Fruit fly (Drosophila melanogaster) ovary, adult (tissue): ENCODE results near the gene mib2.

Source experiments
- CG17801 ChIP-seq: fragments of 200-800 bp; optimal IDR thresholded peaks from 2 replicates; lab custom pipeline; 2019; ENCODE audit warnings: missing biosample characterization, mild to moderate bottlenecking, missing genetic modification characterization, moderate library complexity; ENCODE audit not compliant: partially characterized antibody

Gene mib2

dm6 chr2L:19034213-19034929, at the start of gene mib2, which contains the start of gene CG31800:
mib2 (plus strand) TSS chr2L:19034444.
CG31800 (minus strand) TSS chr2L:19034576.
- TF ChIP-seq CG17801 (GFP tag; lab: Kevin White, UChicago), result peak; percentile 11

dm6 chr2L:18985201-18986124, 48.8 kb upstream of the mib2 start:
- no peak for TF ChIP-seq CG17801 (GFP tag; lab: Kevin White, UChicago)

- TF ChIP-seq CG17801 (GFP tag; lab: Kevin White, UChicago), result no peak
Measured at dm6 chr2L:18986125-18986498, 48.1 kb upstream of the mib2 start.

dm6 chr2L:18987078-18987895, 47.0 kb upstream of the mib2 start, which contains the start of the genes Swip-1 and EMC5:
Swip-1 (minus strand) TSS chr2L:18987280.
EMC5 (plus strand) TSS chr2L:18987707.
- peak; percentile 43 for TF ChIP-seq CG17801 (GFP tag; lab: Kevin White, UChicago)

dm6 chr2L:18990133-18990532, 44.1 kb upstream of the mib2 start, which contains the start of gene CG15170:
CG15170 (minus strand) TSS chr2L:18990233.
- TF ChIP-seq CG17801 (GFP tag; lab: Kevin White, UChicago), result no peak

dm6 chr2L:18990720-18991119, 43.5 kb upstream of the mib2 start, which contains the start of gene CG15169:
CG15169 (plus strand) TSS chr2L:18991020.
- no peak for TF ChIP-seq CG17801 (GFP tag; lab: Kevin White, UChicago)

dm6 chr2L:18992196-18992595, 42.0 kb upstream of the mib2 start, which contains the start of gene CG46465:
CG46465 (plus strand) TSS chr2L:18992496.
- no peak for TF ChIP-seq CG17801 (GFP tag; lab: Kevin White, UChicago)

dm6 chr2L:18995660-18996417, 38.4 kb upstream of the mib2 start, which contains the start of gene CG10650:
CG10650 (minus strand) TSS chr2L:18995934.
- no peak for TF ChIP-seq CG17801 (GFP tag; lab: Kevin White, UChicago)

dm6 chr2L:18997148-18997547, 37.1 kb upstream of the mib2 start, which contains the start of gene CG31792:
CG31792 (plus strand) TSS chr2L:18997448.
- TF ChIP-seq CG17801 (GFP tag; lab: Kevin White, UChicago), result no peak

- TF ChIP-seq CG17801 (GFP tag; lab: Kevin White, UChicago), result no peak
Measured at dm6 chr2L:19002468-19002867, 31.8 kb upstream of the mib2 start.

- peak; percentile 73 for TF ChIP-seq CG17801 (GFP tag; lab: Kevin White, UChicago)
Measured at dm6 chr2L:19002959-19003371, 31.3 kb upstream of the mib2 start, which contains the start of gene CG31793. CG31793 (plus strand) TSS chr2L:19003367.

- TF ChIP-seq CG17801 (GFP tag; lab: Kevin White, UChicago), result peak; percentile 85
Measured at dm6 chr2L:19009130-19009529, 25.1 kb upstream of the mib2 start, which contains the start of gene RpL30. RpL30 (minus strand) TSS chr2L:19009306.

- no peak for TF ChIP-seq CG17801 (GFP tag; lab: Kevin White, UChicago)
Measured at dm6 chr2L:19010037-19010436, 24.2 kb upstream of the mib2 start.
